Worm (Caenorhabditis elegans) whole organism, L2 larva: ENCODE data around the gene B0410.1.

Experiments used
- R02D3.7 ChIP-seq: fragments of 150-350 bp; optimal IDR thresholded peaks from 2 replicates; lab custom pipeline; 2014; ENCODE audit warnings: missing biosample characterization, missing genetic modification characterization
- ama-1 ChIP-seq: fragments of 150-350 bp; optimal IDR thresholded peaks from 2 replicates; lab custom pipeline; 2018; ENCODE audit warnings: inconsistent platforms
- elt-1 ChIP-seq: fragments of 150-350 bp; optimal IDR thresholded peaks from 2 replicates; lab custom pipeline; 2014; ENCODE audit warnings: missing biosample characterization, missing genetic modification characterization
- snpc-4 ChIP-seq: fragments of 150-350 bp; optimal IDR thresholded peaks from 2 replicates; lab custom pipeline; 2014; ENCODE audit warnings: missing biosample characterization, missing genetic modification characterization
- unc-55 ChIP-seq: fragments of 150-350 bp; sonication (generic microtip); optimal IDR thresholded peaks from 3 replicates; lab custom pipeline; 2014; ENCODE audit warnings: missing biosample characterization, missing genetic modification reagents, missing genetic modification characterization
- ztf-1 ChIP-seq: fragments of 200-800 bp; sonication (Bioruptor generic); conservative IDR thresholded peaks from 2 replicates; pipeline ENCODE4 v1.3.6; 2022; ENCODE audit warnings: missing genetic modification characterization, missing compliant biosample characterization
- ztf-11 ChIP-seq: sonication (generic microtip); optimal IDR thresholded peaks from 2 replicates; lab custom pipeline; 2017; ENCODE audit warnings: missing biosample characterization, missing genetic modification characterization

DNA sequence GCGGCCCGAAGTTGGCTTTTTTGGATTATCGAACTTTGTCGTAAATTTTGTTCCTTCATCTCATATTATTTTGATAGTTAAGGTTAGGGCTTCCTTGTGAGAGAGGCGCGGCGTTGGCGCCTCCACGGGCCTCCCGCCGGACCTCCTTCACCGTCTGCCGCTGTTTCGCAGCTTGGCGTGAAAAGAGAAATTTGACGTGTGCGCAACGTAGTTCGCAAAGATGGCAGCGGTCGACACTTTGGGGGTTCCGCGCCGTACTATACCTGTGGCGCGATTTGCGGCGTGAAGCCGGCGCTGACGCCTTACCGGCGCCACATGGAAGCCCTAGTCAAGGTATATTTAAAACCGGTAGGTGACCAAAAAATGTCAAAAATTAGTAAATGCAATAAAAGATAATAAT is 48.0 kb downstream of the B0410.1 start:
- TF ChIP-seq ama-1 (lab: Kevin White, UChicago) = no peak
- peak; percentile 71 for TF ChIP-seq snpc-4 (tag; lab: Kevin White, UChicago)
- no peak for TF ChIP-seq elt-1 (tag; lab: Kevin White, UChicago)
- TF ChIP-seq ztf-11 (tag; lab: Kevin White, UChicago) = no peak
- no peak for TF ChIP-seq unc-55 (GFP tag; lab: Kevin White, UChicago)
- no peak for TF ChIP-seq ztf-1
- TF ChIP-seq R02D3.7 (tag; lab: Kevin White, UChicago) = no peak
